Fruit fly (Drosophila melanogaster) Kc167 (cell line): ENCODE data around the gene nompC.

Source experiments
- Sin3A ChIP-seq: fragments of >200 bp; optimal IDR thresholded peaks from 2 replicates; lab custom pipeline; 2018; ENCODE audit warnings: missing external identifiers
- insv ChIP-seq: fragments of >200 bp; optimal IDR thresholded peaks from 3 replicates; lab custom pipeline; 2018; ENCODE audit warnings: missing external identifiers

DNA sequence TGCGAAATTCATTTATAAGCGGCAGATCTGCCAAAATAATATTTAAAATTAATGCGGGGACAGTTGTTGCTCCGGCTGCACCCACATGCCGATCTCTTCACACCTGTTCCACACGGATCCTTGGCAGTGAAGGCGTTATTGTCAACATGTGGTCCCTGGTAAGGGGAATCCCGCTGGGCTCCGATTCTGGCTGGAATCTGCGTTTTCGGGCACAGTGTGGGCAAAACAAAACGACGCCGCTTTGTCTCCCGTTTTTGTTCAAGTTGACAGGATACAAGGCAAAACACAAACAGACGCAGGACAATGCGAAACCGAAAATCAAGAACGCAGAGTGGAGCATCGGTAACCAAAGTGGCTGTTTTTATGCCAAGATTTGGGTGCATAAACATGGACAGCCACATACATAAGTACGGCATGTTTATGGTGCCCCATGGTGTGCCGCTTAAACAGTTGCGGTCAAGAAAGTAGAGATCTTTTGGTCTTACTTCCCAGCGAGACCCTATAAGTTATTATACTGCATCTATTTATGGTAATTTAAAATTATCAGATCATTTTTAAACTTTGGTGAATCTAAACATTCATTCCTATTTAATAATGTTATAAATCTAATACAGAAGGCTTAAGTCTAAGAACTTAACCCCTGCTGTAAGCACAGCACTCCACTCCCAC, 35.4 kb downstream of the nompC start:
- no peak for TF ChIP-seq Sin3A
- TF ChIP-seq insv (lab: Kevin White, UChicago): no peak
